Worm (Caenorhabditis elegans): ENCODE results near the gene tba-7.

The tba-7 gene

DNA sequence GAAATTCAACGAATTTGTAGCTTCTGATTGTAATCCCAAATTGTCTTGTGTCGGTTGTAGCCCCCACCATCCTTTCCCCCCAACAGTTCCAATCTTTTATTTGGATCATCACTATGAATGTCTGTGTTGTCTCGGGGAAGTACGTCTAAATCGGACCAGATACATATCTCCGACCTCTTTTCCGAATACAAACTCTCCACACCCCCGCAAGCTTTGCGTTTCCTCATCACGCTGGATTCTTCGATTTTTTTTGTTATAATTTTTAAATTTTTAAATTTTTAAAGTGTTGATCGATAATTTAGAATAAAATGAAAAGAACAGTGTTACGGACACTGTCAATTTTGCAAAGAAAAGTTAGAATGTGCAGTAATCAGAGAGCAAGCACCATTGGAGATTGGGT lies 10.3 kb upstream of the tba-7 start, which contains the start of gene subs-4:
subs-4 (plus strand) TSS at position 301 of the 400 bp plus-strand sequence.
- TF ChIP-seq ceh-82 (tag; optimal IDR thresholded peaks at IDR 0.05) (no peak), lin-39 (tag; optimal IDR thresholded peaks at IDR 0.05) (no peak), ZK546.5 (tag; optimal IDR thresholded peaks at IDR 0.05) (no peak), mbf-1 (tag; optimal IDR thresholded peaks at IDR 0.05) (no peak), unc-39 (tag; optimal IDR thresholded peaks at IDR 0.05) (no peak), nhr-23 (tag; optimal IDR thresholded peaks at IDR 0.05) (no peak)

- TF ChIP-seq blmp-1 (tag; optimal IDR thresholded peaks at IDR 0.05; ENCODE audit: insufficient read depth) (no peak), nhr-237 (tag; optimal IDR thresholded peaks at IDR 0.05) (no peak), crh-2 (tag; optimal IDR thresholded peaks at IDR 0.05) (peak; percentile 18), nhr-12 (tag; optimal IDR thresholded peaks at IDR 0.05) (no peak), nhr-11 (tag; optimal IDR thresholded peaks at IDR 0.05) (no peak), ceh-16 (tag; optimal IDR thresholded peaks at IDR 0.05) (no peak), nhr-10 (tag; optimal IDR thresholded peaks at IDR 0.05) (no peak), unc-62 (GFP tag; optimal IDR thresholded peaks at IDR 0.05) (no peak), zag-1 (tag; optimal IDR thresholded peaks at IDR 0.05) (no peak), ztf-11 (tag; optimal IDR thresholded peaks at IDR 0.05) (no peak), egl-27 (tag; optimal IDR thresholded peaks at IDR 0.05) (no peak), mab-5 (tag; optimal IDR thresholded peaks at IDR 0.05) (no peak), ZK546.5 (tag; optimal IDR thresholded peaks at IDR 0.05) (no peak), unc-39 (tag; optimal IDR thresholded peaks at IDR 0.05) (no peak), fos-1 (tag; optimal IDR thresholded peaks at IDR 0.05) (peak; percentile 49), lin-11 (tag; optimal IDR thresholded peaks at IDR 0.05) (no peak), sma-3 (GFP tag; optimal IDR thresholded peaks at IDR 0.05) (no peak), lin-39 (tag; optimal IDR thresholded peaks at IDR 0.05) (no peak), unc-55 (GFP tag; optimal IDR thresholded peaks at IDR 0.05) (no peak), nhr-21 (tag; optimal IDR thresholded peaks at IDR 0.05) (no peak), C34F6.9 (tag; optimal IDR thresholded peaks at IDR 0.05) (peak; percentile 25), mdl-1 (tag; optimal IDR thresholded peaks at IDR 0.05) (no peak), nhr-77 (tag; optimal IDR thresholded peaks at IDR 0.05) (no peak), Y55F3AM.14 (GFP tag; optimal IDR thresholded peaks at IDR 0.05) (no peak), peb-1 (tag; optimal IDR thresholded peaks at IDR 0.05) (no peak), elt-3 (tag; optimal IDR thresholded peaks at IDR 0.05) (no peak), skn-1 (tag; optimal IDR thresholded peaks at IDR 0.05) (no peak), lsy-2 (tag; optimal IDR thresholded peaks at IDR 0.05) (peak in 1 of 2 experiments; percentile 30), sma-9 (GFP tag; optimal IDR thresholded peaks at IDR 0.05) (no peak), sma-9 (tag; optimal IDR thresholded peaks at IDR 0.05) (no peak), ztf-1 (GFP tag; conservative IDR thresholded peaks at IDR 0.05) (no peak), ztf-4 (tag; optimal IDR thresholded peaks at IDR 0.05) (no peak), gmeb-1 (tag; optimal IDR thresholded peaks at IDR 0.05) (no peak), snpc-4 (tag; optimal IDR thresholded peaks at IDR 0.05) (no peak), dmd-4 (tag; optimal IDR thresholded peaks at IDR 0.05) (no peak), alr-1 (tag; optimal IDR thresholded peaks at IDR 0.05) (no peak), mbf-1 (tag; optimal IDR thresholded peaks at IDR 0.05) (no peak), F13H6.1 (tag; optimal IDR thresholded peaks at IDR 0.05) (no peak), ama-1 (optimal IDR thresholded peaks at IDR 0.05) (no peak), nhr-25 (tag; optimal IDR thresholded peaks at IDR 0.05) (peak; percentile 19), aly-2 (tag; optimal IDR thresholded peaks at IDR 0.05) (no peak), R02D3.7 (tag; optimal IDR thresholded peaks at IDR 0.05) (no peak), nhr-23 (tag; optimal IDR thresholded peaks at IDR 0.05) (no peak), lin-13 (GFP tag; optimal IDR thresholded peaks at IDR 0.05) (peak; percentile 8), elt-1 (tag; optimal IDR thresholded peaks at IDR 0.05) (no peak), nhr-129 (tag; optimal IDR thresholded peaks at IDR 0.05) (peak; percentile 21)
These were observed 9.0 kb upstream of the tba-7 start for ce11 chrIII:11380555-11380954.

All from whole organism, L2 larva.